Worm (Caenorhabditis elegans) whole organism, L1 larva: ENCODE data around the gene arrd-13.

ENCODE experiments used
- alr-1 ChIP-seq: fragments of 200-800 bp; sonication (Bioruptor generic); optimal IDR thresholded peaks from 2 replicates; lab custom pipeline; 2018; ENCODE audit warnings: borderline replicate concordance, mild to moderate bottlenecking, missing genetic modification characterization, missing compliant biosample characterization
- blmp-1 ChIP-seq: fragments of 150-350 bp; optimal IDR thresholded peaks from 2 replicates; lab custom pipeline; 2014; ENCODE audit warnings: missing biosample characterization, missing genetic modification characterization
- ceh-63 ChIP-seq: fragments of 200-800 bp; sonication (Bioruptor generic); optimal IDR thresholded peaks from 2 replicates; lab custom pipeline; 2018; ENCODE audit warnings: mild to moderate bottlenecking, missing genetic modification characterization, missing compliant biosample characterization
- ceh-82 ChIP-seq, 3 experiments: fragments of 150-350 bp in 1 of 3; sonication (generic microtip) in 2 of 3; optimal IDR thresholded peaks; 2 replicates each; lab custom pipeline; 2014 to 2017; ENCODE audit warnings: missing biosample characterization in 3 of 3, missing genetic modification characterization in 3 of 3
- ceh-90 ChIP-seq: sonication (generic microtip); optimal IDR thresholded peaks from 2 replicates; lab custom pipeline; 2016; ENCODE audit warnings: missing genetic modification characterization, missing compliant biosample characterization
- dpl-1 ChIP-seq, 3 experiments: fragments of 150-350 bp in 2 of 3; sonication (generic microtip) in 1 of 3; optimal IDR thresholded peaks; 2 replicates each; lab custom pipeline; 2014 to 2017; ENCODE audit warnings: missing biosample characterization in 3 of 3, missing genetic modification characterization in 3 of 3, missing genetic modification reagents in 3 of 3
- dsc-1 ChIP-seq: sonication (generic microtip); optimal IDR thresholded peaks from 2 replicates; lab custom pipeline; 2016; ENCODE audit warnings: mild to moderate bottlenecking, missing genetic modification characterization, missing compliant biosample characterization
- efl-1 ChIP-seq, 4 experiments: fragments of 150-350 bp; optimal IDR thresholded peaks in 3 of 4; peaks in 1 of 4; 1 replicate in 1 of 4; 2 replicates in 3 of 4; lab custom pipeline; 2014; ENCODE audit warnings: missing biosample characterization in 2 of 4, missing genetic modification characterization in 2 of 4, missing genetic modification reagents in 2 of 4
- egl-13 ChIP-seq: sonication (generic microtip); optimal IDR thresholded peaks from 2 replicates; lab custom pipeline; 2016; ENCODE audit warnings: missing genotype, missing genetic modification reagents, missing genetic modification characterization, missing compliant biosample characterization
- elt-3 ChIP-seq, 6 experiments: fragments of 150-350 bp in 1 of 6; sonication (generic microtip); optimal IDR thresholded peaks; 2 replicates each; lab custom pipeline; 2017 to 2018; ENCODE audit warnings: missing biosample characterization in 6 of 6, missing genetic modification characterization in 6 of 6, inconsistent platforms in 1 of 6
- grh-1 ChIP-seq: fragments of 200-800 bp; sonication (Bioruptor generic); IDR thresholded peaks from 2 replicates; pipeline ENCODE4 v1.3.6; 2022; ENCODE audit warnings: missing genetic modification reagents, missing genetic modification characterization, missing compliant biosample characterization
- hlh-17 ChIP-seq: fragments of 200-800 bp; sonication (Bioruptor generic); optimal IDR thresholded peaks from 2 replicates; lab custom pipeline; 2018; ENCODE audit warnings: missing genetic modification characterization, mild to moderate bottlenecking, missing compliant biosample characterization, moderate library complexity, borderline replicate concordance
- hlh-4 ChIP-seq: sonication (generic microtip); optimal IDR thresholded peaks from 2 replicates; lab custom pipeline; 2016; ENCODE audit warnings: mild to moderate bottlenecking, missing genetic modification characterization, missing compliant biosample characterization
- irx-1 ChIP-seq: sonication (generic microtip); optimal IDR thresholded peaks from 2 replicates; lab custom pipeline; 2016; ENCODE audit warnings: missing genetic modification characterization, missing compliant biosample characterization
- lin-13 ChIP-seq: fragments of 150-350 bp; optimal IDR thresholded peaks from 2 replicates; lab custom pipeline; 2014; ENCODE audit warnings: missing biosample characterization, missing genetic modification reagents, missing genetic modification characterization
- lin-14 ChIP-seq: fragments of 200-800 bp; sonication (Bioruptor generic); optimal IDR thresholded peaks from 2 replicates; lab custom pipeline; 2018; ENCODE audit warnings: mild to moderate bottlenecking, missing genetic modification characterization, moderate library complexity, missing compliant biosample characterization
- lin-15B ChIP-seq: fragments of 150-350 bp; sonication (generic microtip); optimal IDR thresholded peaks from 3 replicates; lab custom pipeline; 2014; ENCODE audit warnings: missing biosample characterization, missing genetic modification characterization
- lsy-2 ChIP-seq, 2 experiments: fragments of 150-350 bp; optimal IDR thresholded peaks; 2 replicates each; lab custom pipeline; 2014; ENCODE audit warnings: missing biosample characterization in 2 of 2, missing genetic modification characterization in 2 of 2
- mab-9 ChIP-seq: fragments of 200-800 bp; sonication (Bioruptor generic); IDR thresholded peaks from 2 replicates; pipeline ENCODE4 v1.3.6; 2022; ENCODE audit warnings: missing genetic modification reagents, missing genetic modification characterization, missing compliant biosample characterization
- mdl-1 ChIP-seq, 2 experiments: fragments of 150-350 bp; optimal IDR thresholded peaks; 2 replicates each; lab custom pipeline; 2014 to 2017; ENCODE audit warnings: missing biosample characterization in 2 of 2, missing genetic modification characterization in 2 of 2, inconsistent platforms in 1 of 2
- mep-1 ChIP-seq: fragments of 150-350 bp; optimal IDR thresholded peaks from 2 replicates; lab custom pipeline; 2014; ENCODE audit warnings: missing biosample characterization, missing genetic modification characterization
- nhr-11 ChIP-seq: fragments of 150-350 bp; optimal IDR thresholded peaks from 2 replicates; lab custom pipeline; 2014; ENCODE audit warnings: missing biosample characterization, missing genetic modification characterization
- nhr-19 ChIP-seq: fragments of 200-800 bp; sonication (Bioruptor generic); conservative IDR thresholded peaks from 2 replicates; pipeline ENCODE4 v1.3.6; 2022; ENCODE audit warnings: missing genetic modification characterization, missing compliant biosample characterization
- nhr-237 ChIP-seq: fragments of 150-350 bp; optimal IDR thresholded peaks from 2 replicates; lab custom pipeline; 2014; ENCODE audit warnings: missing biosample characterization, missing genetic modification characterization
- nhr-28 ChIP-seq: fragments of 150-350 bp; optimal IDR thresholded peaks from 2 replicates; lab custom pipeline; 2014; ENCODE audit warnings: missing biosample characterization, missing genetic modification characterization
- nhr-71 ChIP-seq: sonication (generic microtip); optimal IDR thresholded peaks from 2 replicates; lab custom pipeline; 2016; ENCODE audit warnings: mild to moderate bottlenecking, missing genetic modification characterization, moderate library complexity, missing compliant biosample characterization
- nhr-84 ChIP-seq: sonication (generic microtip); optimal IDR thresholded peaks from 2 replicates; lab custom pipeline; 2017; ENCODE audit warnings: missing biosample characterization, missing genetic modification characterization
- nhr-85 ChIP-seq: sonication (generic microtip); peaks from one replicate; lab custom pipeline; 2016; ENCODE audit warnings: missing genetic modification characterization, inconsistent platforms, missing compliant biosample characterization
- nhr-90 ChIP-seq: sonication (generic microtip); optimal IDR thresholded peaks from 2 replicates; lab custom pipeline; 2016; ENCODE audit warnings: mild to moderate bottlenecking, missing genetic modification characterization, missing compliant biosample characterization; ENCODE audit not compliant: poor library complexity
- pax-3 ChIP-seq: fragments of 200-800 bp; sonication (Bioruptor generic); optimal IDR thresholded peaks from 2 replicates; lab custom pipeline; 2018; ENCODE audit warnings: mild to moderate bottlenecking, missing genetic modification characterization, moderate library complexity, missing compliant biosample characterization
- rnt-1 ChIP-seq: sonication (generic microtip); optimal IDR thresholded peaks from 2 replicates; lab custom pipeline; 2016; ENCODE audit warnings: mild to moderate bottlenecking, missing genetic modification characterization, moderate library complexity, missing compliant biosample characterization
- skn-1 ChIP-seq: fragments of 150-350 bp; optimal IDR thresholded peaks from 2 replicates; lab custom pipeline; 2014; ENCODE audit warnings: missing biosample characterization, missing genetic modification characterization
- snpc-4 ChIP-seq: fragments of 150-350 bp; optimal IDR thresholded peaks from 2 replicates; lab custom pipeline; 2014; ENCODE audit warnings: missing biosample characterization, missing genetic modification characterization
- sox-4 ChIP-seq: sonication (generic microtip); optimal IDR thresholded peaks from 2 replicates; lab custom pipeline; 2016; ENCODE audit warnings: missing genetic modification characterization, missing compliant biosample characterization
- sptf-1 ChIP-seq: fragments of 150-350 bp; optimal IDR thresholded peaks from 2 replicates; lab custom pipeline; 2014; ENCODE audit warnings: missing biosample characterization, missing genetic modification characterization
- swsn-7 ChIP-seq: sonication (generic microtip); optimal IDR thresholded peaks from 2 replicates; lab custom pipeline; 2016; ENCODE audit warnings: missing genetic modification characterization, missing compliant biosample characterization
- tbx-2 ChIP-seq: sonication (generic microtip); optimal IDR thresholded peaks from 2 replicates; lab custom pipeline; 2016; ENCODE audit warnings: missing genetic modification characterization, missing compliant biosample characterization
- unc-130 ChIP-seq: fragments of 150-350 bp; optimal IDR thresholded peaks from 2 replicates; lab custom pipeline; 2017; ENCODE audit warnings: missing biosample characterization, missing genetic modification characterization, inconsistent platforms
- unc-98 ChIP-seq: fragments of 200-800 bp; sonication (Bioruptor generic); IDR thresholded peaks from 2 replicates; pipeline ENCODE4 v1.3.6; 2022; ENCODE audit warnings: missing genetic modification characterization, missing compliant biosample characterization
- xbp-1 ChIP-seq: sonication (generic microtip); optimal IDR thresholded peaks from 2 replicates; lab custom pipeline; 2016; ENCODE audit warnings: missing genetic modification characterization, missing compliant biosample characterization
- zip-4 ChIP-seq: fragments of 200-800 bp; sonication (Bioruptor generic); optimal IDR thresholded peaks from 2 replicates; lab custom pipeline; 2018; ENCODE audit warnings: mild to moderate bottlenecking, missing genetic modification characterization, moderate library complexity, missing compliant biosample characterization

The arrd-13 gene

ce11 chrII:13752016-13752415 is 6.2 kb upstream of the arrd-13 start, which contains the start of gene arrd-14:
TSS of gene arrd-14 (plus strand) at chrII:13752316.
- no peak for TF ChIP-seq rnt-1 (tag; lab: Kevin White, UChicago)
- TF ChIP-seq zip-4: no peak
- TF ChIP-seq nhr-28 (tag; lab: Kevin White, UChicago): no peak
- TF ChIP-seq mab-9: no peak
- TF ChIP-seq hlh-17 (GFP tag; lab: Kevin White, UChicago): no peak
- no peak for TF ChIP-seq lin-13 (GFP tag; lab: Kevin White, UChicago)

ce11 chrII:13756232-13756631 is 2.0 kb upstream of the arrd-13 start:
- TF ChIP-seq nhr-85 (tag; lab: Kevin White, UChicago): peak; percentile 59
- no peak for TF ChIP-seq hlh-17 (GFP tag; lab: Kevin White, UChicago)
- TF ChIP-seq unc-130: no peak
- TF ChIP-seq mep-1 (tag; lab: Kevin White, UChicago): no peak
- no peak for TF ChIP-seq nhr-19 (GFP tag; lab: Robert Waterston, UW)
- TF ChIP-seq lin-14 (GFP tag; lab: Kevin White, UChicago): peak; percentile 75
- TF ChIP-seq hlh-4 (tag; lab: Kevin White, UChicago): no peak
- TF ChIP-seq sox-4 (tag; lab: Kevin White, UChicago): no peak
- TF ChIP-seq mab-9: no peak
- no peak for TF ChIP-seq nhr-237 (tag; lab: Kevin White, UChicago)
- TF ChIP-seq dsc-1 (tag; lab: Kevin White, UChicago): no peak
- TF ChIP-seq ceh-63: no peak
- TF ChIP-seq nhr-90 (tag; lab: Kevin White, UChicago): no peak
- TF ChIP-seq grh-1 (GFP tag; lab: Robert Waterston, UW): no peak
- no peak for TF ChIP-seq xbp-1 (tag; lab: Kevin White, UChicago)
- TF ChIP-seq nhr-71: peak; percentile 60
- peak; percentile 6 for TF ChIP-seq skn-1 (tag; lab: Kevin White, UChicago)
- TF ChIP-seq nhr-11 (tag; lab: Kevin White, UChicago): no peak
- TF ChIP-seq ceh-90: no peak
- no peak for TF ChIP-seq elt-3 (tag; optimal IDR thresholded peaks at IDR 0.05; lab: Kevin White, UChicago)
- no peak for TF ChIP-seq pax-3 (tag; lab: Kevin White, UChicago)
- TF ChIP-seq lsy-2 (tag; optimal IDR thresholded peaks at IDR 0.05; lab: Kevin White, UChicago): peak in 1 of 2 experiments; percentile 26
- TF ChIP-seq nhr-84 (tag; lab: Kevin White, UChicago): no peak
- TF ChIP-seq unc-98 (GFP tag; lab: Robert Waterston, UW): no peak
- TF ChIP-seq blmp-1: peak; percentile 74
- TF ChIP-seq ceh-82 (tag; optimal IDR thresholded peaks at IDR 0.05; lab: Kevin White, UChicago): no peak
- no peak for TF ChIP-seq swsn-7
- TF ChIP-seq lin-15B (tag; lab: Kevin White, UChicago): no peak
- no peak for TF ChIP-seq snpc-4 (tag; lab: Kevin White, UChicago)
- no peak for TF ChIP-seq efl-1 (optimal IDR thresholded peaks at IDR 0.05; lab: Kevin White, UChicago)
- TF ChIP-seq efl-1 (GFP tag; optimal IDR thresholded peaks at IDR 0.05 in 1 of 2; lab: Kevin White, UChicago): peak in 1 of 2 experiments; percentile 82
- TF ChIP-seq egl-13 (tag; lab: Kevin White, UChicago): no peak

- TF ChIP-seq dpl-1 (GFP tag; optimal IDR thresholded peaks at IDR 0.05; lab: Kevin White, UChicago): no peak
- no peak for TF ChIP-seq nhr-85 (tag; lab: Kevin White, UChicago)
- TF ChIP-seq tbx-2: no peak
- no peak for TF ChIP-seq mdl-1 (tag; optimal IDR thresholded peaks at IDR 0.05; lab: Kevin White, UChicago)
- no peak for TF ChIP-seq pax-3 (tag; lab: Kevin White, UChicago)
- no peak for TF ChIP-seq sptf-1 (tag; lab: Kevin White, UChicago)
- no peak for TF ChIP-seq skn-1 (tag; lab: Kevin White, UChicago)
- TF ChIP-seq alr-1 (tag; lab: Kevin White, UChicago): no peak
- TF ChIP-seq irx-1 (tag; lab: Kevin White, UChicago): no peak
- TF ChIP-seq nhr-28 (tag; lab: Kevin White, UChicago): no peak
Observed at ce11 chrII:13763009-13763468, 4.8 kb downstream of the arrd-13 start, which contains the start of gene arrd-11. TSS of gene arrd-11 (plus strand) at chrII:13763418.
